Worm (Caenorhabditis elegans) whole organism, L2 larva: ENCODE measurements around the gene W03F9.4.
A peak's percentile ranks its signal among the peaks of the same experiment; 100 is the strongest.

Source experiments
- C34F6.9 ChIP-seq: fragments of 150-350 bp; optimal IDR thresholded peaks from 2 replicates; lab custom pipeline; 2014; ENCODE audit warnings: missing biosample characterization, missing genetic modification characterization
- F13H6.1 ChIP-seq: sonication (generic microtip); optimal IDR thresholded peaks from 2 replicates; lab custom pipeline; 2016; ENCODE audit warnings: missing genetic modification characterization, missing compliant biosample characterization
- R02D3.7 ChIP-seq: fragments of 150-350 bp; optimal IDR thresholded peaks from 2 replicates; lab custom pipeline; 2014; ENCODE audit warnings: missing biosample characterization, missing genetic modification characterization
- alr-1 ChIP-seq: fragments of 150-350 bp; optimal IDR thresholded peaks from 2 replicates; lab custom pipeline; 2014; ENCODE audit warnings: missing biosample characterization, missing genetic modification characterization
- ama-1 ChIP-seq: fragments of 150-350 bp; optimal IDR thresholded peaks from 2 replicates; lab custom pipeline; 2018; ENCODE audit warnings: inconsistent platforms
- ceh-82 ChIP-seq: fragments of 150-350 bp; optimal IDR thresholded peaks from 2 replicates; lab custom pipeline; 2014; ENCODE audit warnings: missing biosample characterization, missing genetic modification characterization
- crh-2 ChIP-seq: sonication (generic microtip); optimal IDR thresholded peaks from 2 replicates; lab custom pipeline; 2017; ENCODE audit warnings: missing biosample characterization, missing genetic modification characterization
- egl-27 ChIP-seq: sonication (generic microtip); optimal IDR thresholded peaks from 3 replicates; lab custom pipeline; 2017; ENCODE audit warnings: missing biosample characterization, missing genetic modification reagents, missing genetic modification characterization
- elt-1 ChIP-seq: fragments of 150-350 bp; optimal IDR thresholded peaks from 2 replicates; lab custom pipeline; 2014; ENCODE audit warnings: missing biosample characterization, missing genetic modification characterization
- elt-3 ChIP-seq: sonication (generic microtip); optimal IDR thresholded peaks from 2 replicates; lab custom pipeline; 2017; ENCODE audit warnings: missing biosample characterization, missing genetic modification characterization
- fos-1 ChIP-seq: fragments of 150-350 bp; optimal IDR thresholded peaks from 2 replicates; lab custom pipeline; 2014; ENCODE audit warnings: missing biosample characterization, missing genetic modification characterization
- gmeb-1 ChIP-seq: fragments of 150-350 bp; optimal IDR thresholded peaks from 2 replicates; lab custom pipeline; 2014; ENCODE audit warnings: missing biosample characterization, missing genetic modification characterization
- lin-11 ChIP-seq: fragments of 150-350 bp; sonication (generic microtip); optimal IDR thresholded peaks from 2 replicates; lab custom pipeline; 2014; ENCODE audit warnings: missing biosample characterization, missing genetic modification characterization, inconsistent platforms, mixed read lengths
- lin-13 ChIP-seq: fragments of 150-350 bp; optimal IDR thresholded peaks from 2 replicates; lab custom pipeline; 2014; ENCODE audit warnings: missing biosample characterization, missing genetic modification reagents, missing genetic modification characterization
- lsy-2 ChIP-seq, 2 experiments: fragments of 150-350 bp in 1 of 2; sonication (generic microtip) in 1 of 2; optimal IDR thresholded peaks; 2 replicates each; lab custom pipeline; 2014 to 2017; ENCODE audit warnings: missing biosample characterization in 2 of 2, missing genetic modification characterization in 2 of 2
- mab-5 ChIP-seq: fragments of 150-350 bp; optimal IDR thresholded peaks from 2 replicates; lab custom pipeline; 2014; ENCODE audit warnings: missing biosample characterization, missing genetic modification characterization
- mdl-1 ChIP-seq, 2 experiments: fragments of 150-350 bp in 1 of 2; sonication (generic microtip) in 1 of 2; optimal IDR thresholded peaks; 2 replicates each; lab custom pipeline; 2017; ENCODE audit warnings: missing biosample characterization in 2 of 2, missing genetic modification characterization in 2 of 2
- nhr-10 ChIP-seq: sonication (generic microtip); optimal IDR thresholded peaks from 2 replicates; lab custom pipeline; 2017; ENCODE audit warnings: missing biosample characterization, missing genetic modification characterization
- nhr-12 ChIP-seq: fragments of 150-350 bp; optimal IDR thresholded peaks from 2 replicates; lab custom pipeline; 2014; ENCODE audit warnings: missing biosample characterization, missing genetic modification characterization
- nhr-129 ChIP-seq: fragments of 150-350 bp; optimal IDR thresholded peaks from 2 replicates; lab custom pipeline; 2014; ENCODE audit warnings: missing biosample characterization, missing genetic modification characterization
- nhr-21 ChIP-seq: fragments of 150-350 bp; optimal IDR thresholded peaks from 2 replicates; lab custom pipeline; 2014; ENCODE audit warnings: missing biosample characterization, missing genetic modification characterization
- nhr-23 ChIP-seq: fragments of 150-350 bp; optimal IDR thresholded peaks from 2 replicates; lab custom pipeline; 2014; ENCODE audit warnings: missing biosample characterization, missing genetic modification reagents, missing genetic modification characterization
- nhr-237 ChIP-seq: fragments of 150-350 bp; optimal IDR thresholded peaks from 2 replicates; lab custom pipeline; 2014; ENCODE audit warnings: missing biosample characterization, missing genetic modification characterization
- nhr-25 ChIP-seq: fragments of 150-350 bp; sonication (generic microtip); optimal IDR thresholded peaks from 3 replicates; lab custom pipeline; 2014; ENCODE audit warnings: missing biosample characterization, missing genetic modification characterization
- nhr-77 ChIP-seq: fragments of 150-350 bp; optimal IDR thresholded peaks from 2 replicates; lab custom pipeline; 2014; ENCODE audit warnings: missing biosample characterization, missing genetic modification characterization
- sem-4 ChIP-seq: fragments of 150-350 bp; optimal IDR thresholded peaks from 2 replicates; lab custom pipeline; 2014; ENCODE audit warnings: missing biosample characterization, missing genetic modification reagents, missing genetic modification characterization
- skn-1 ChIP-seq: sonication (generic microtip); optimal IDR thresholded peaks from 2 replicates; lab custom pipeline; 2017; ENCODE audit warnings: missing biosample characterization, missing genetic modification characterization
- sma-3 ChIP-seq: sonication (generic microtip); optimal IDR thresholded peaks from 2 replicates; lab custom pipeline; 2016; ENCODE audit warnings: missing genetic modification reagents, missing genetic modification characterization, missing compliant biosample characterization
- sma-9 ChIP-seq, 2 experiments: fragments of 150-350 bp in 1 of 2; sonication (generic microtip) in 1 of 2; optimal IDR thresholded peaks; 2 replicates each; lab custom pipeline; 2014 to 2016; ENCODE audit warnings: missing genetic modification characterization in 2 of 2, mild to moderate bottlenecking in 1 of 2, missing biosample characterization in 1 of 2, missing compliant biosample characterization in 1 of 2, missing genetic modification reagents in 1 of 2, moderate library complexity in 1 of 2
- snpc-4 ChIP-seq: fragments of 150-350 bp; optimal IDR thresholded peaks from 2 replicates; lab custom pipeline; 2014; ENCODE audit warnings: missing biosample characterization, missing genetic modification characterization
- unc-55 ChIP-seq: fragments of 150-350 bp; sonication (generic microtip); optimal IDR thresholded peaks from 3 replicates; lab custom pipeline; 2014; ENCODE audit warnings: missing biosample characterization, missing genetic modification reagents, missing genetic modification characterization
- unc-62 ChIP-seq: fragments of 150-350 bp; optimal IDR thresholded peaks from 2 replicates; lab custom pipeline; 2014; ENCODE audit warnings: missing biosample characterization, missing genetic modification reagents, missing genetic modification characterization
- zag-1 ChIP-seq: fragments of 150-350 bp; optimal IDR thresholded peaks from 2 replicates; lab custom pipeline; 2014; ENCODE audit warnings: missing biosample characterization, missing genetic modification characterization
- ztf-1 ChIP-seq: fragments of 200-800 bp; sonication (Bioruptor generic); conservative IDR thresholded peaks from 2 replicates; pipeline ENCODE4 v1.3.6; 2022; ENCODE audit warnings: missing genetic modification characterization, missing compliant biosample characterization
- ztf-11 ChIP-seq: sonication (generic microtip); optimal IDR thresholded peaks from 2 replicates; lab custom pipeline; 2017; ENCODE audit warnings: missing biosample characterization, missing genetic modification characterization
- ztf-4 ChIP-seq: fragments of 150-350 bp; optimal IDR thresholded peaks from 2 replicates; lab custom pipeline; 2014; ENCODE audit warnings: missing biosample characterization, missing genetic modification characterization

The W03F9.4 gene

DNA sequence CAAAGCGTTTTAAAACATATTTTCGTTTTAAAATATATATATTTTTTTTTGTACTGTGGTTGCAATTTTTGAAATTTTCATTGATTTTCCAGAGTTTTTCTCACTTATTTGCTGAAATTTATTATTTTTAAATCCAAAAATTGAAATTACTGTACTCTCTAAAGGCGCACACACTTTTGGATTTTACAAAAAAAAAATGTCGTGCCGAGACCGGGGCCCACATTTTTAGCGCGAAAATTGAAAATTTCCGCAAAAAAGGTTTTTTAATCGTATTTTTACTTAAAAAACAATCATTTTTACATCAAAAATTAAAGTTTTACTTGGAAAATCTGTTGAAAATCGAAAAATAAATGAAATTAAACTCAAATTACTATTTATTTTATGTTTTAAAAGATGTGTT is 33.9 kb upstream of the W03F9.4 start:
- TF ChIP-seq snpc-4 (tag; lab: Kevin White, UChicago), result no peak
- no peak for TF ChIP-seq nhr-23 (tag; lab: Kevin White, UChicago)
- TF ChIP-seq C34F6.9 (tag; lab: Kevin White, UChicago), result no peak
- no peak for TF ChIP-seq ztf-4
- TF ChIP-seq unc-62, result no peak
- TF ChIP-seq, all 48 proteins: peak for 0

- no peak for TF ChIP-seq ceh-82
- peak; percentile 36 for TF ChIP-seq nhr-21 (tag; lab: Kevin White, UChicago)
- TF ChIP-seq lin-11, result peak; percentile 19
- TF ChIP-seq F13H6.1 (tag; lab: Kevin White, UChicago), result peak; percentile 56
- peak; percentile 65 for TF ChIP-seq unc-55 (GFP tag; lab: Kevin White, UChicago)
- TF ChIP-seq nhr-25 (tag; lab: Kevin White, UChicago), result peak; percentile 61
- peak; percentile 28 for TF ChIP-seq mab-5 (tag; lab: Kevin White, UChicago)
- peak; percentile 73 for TF ChIP-seq C34F6.9 (tag; lab: Kevin White, UChicago)
- TF ChIP-seq ztf-4, result peak; percentile 3
- no peak for TF ChIP-seq sem-4 (tag; lab: Kevin White, UChicago)
- TF ChIP-seq egl-27 (tag; lab: Kevin White, UChicago), result peak; percentile 42
- TF ChIP-seq ztf-1 (GFP tag; lab: Robert Waterston, UW), result no peak
- peak; percentile 39 for TF ChIP-seq nhr-10 (tag; lab: Kevin White, UChicago)
- peak; percentile 24 for TF ChIP-seq nhr-129 (tag; lab: Kevin White, UChicago)
- no peak for TF ChIP-seq elt-1 (tag; lab: Kevin White, UChicago)
- TF ChIP-seq zag-1 (tag; lab: Kevin White, UChicago), result no peak
- peak; percentile 74 to 84 for TF ChIP-seq lsy-2 (tag; optimal IDR thresholded peaks at IDR 0.05; lab: Kevin White, UChicago)
- peak; percentile 15 for TF ChIP-seq fos-1 (tag; lab: Kevin White, UChicago)
- TF ChIP-seq gmeb-1 (tag; lab: Kevin White, UChicago), result peak; percentile 79
- TF ChIP-seq R02D3.7 (tag; lab: Kevin White, UChicago), result no peak
- peak; percentile 72 for TF ChIP-seq crh-2 (tag; lab: Kevin White, UChicago)
- peak; percentile 39 for TF ChIP-seq sma-3
- peak; percentile 48 for TF ChIP-seq lin-13 (GFP tag; lab: Kevin White, UChicago)
These were observed 25.8 kb upstream of the W03F9.4 start, which contains the start of gene cul-3 for ce11 chrV:176870-177467. Gene cul-3 (plus strand): TSS chrV:177417.

ce11 chrV:174520-174919 is 23.3 kb upstream of the W03F9.4 start:
- TF ChIP-seq nhr-25 (tag; lab: Kevin White, UChicago), result no peak
- no peak for TF ChIP-seq nhr-10 (tag; lab: Kevin White, UChicago)
- no peak for TF ChIP-seq unc-55 (GFP tag; lab: Kevin White, UChicago)

DNA sequence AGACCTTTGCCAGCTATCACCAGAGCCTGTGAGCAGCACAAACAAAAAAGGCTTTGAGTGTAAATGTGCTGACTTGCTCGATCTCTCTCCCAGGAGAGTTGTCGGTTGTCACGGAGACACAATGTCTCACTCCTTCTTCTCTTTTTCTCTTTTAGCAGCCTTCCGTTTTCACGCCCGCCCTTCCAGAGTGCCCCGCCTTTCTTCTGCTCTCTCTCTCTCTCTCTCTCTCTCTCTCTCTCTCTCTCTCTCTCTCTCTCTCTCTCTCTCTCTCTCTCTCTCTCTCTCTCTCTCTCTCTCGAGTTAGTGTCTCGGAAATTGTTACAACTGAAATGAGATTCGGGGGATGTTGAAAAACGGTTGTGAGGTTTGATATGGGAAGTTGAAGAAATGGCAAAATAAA is 22.2 kb upstream of the W03F9.4 start:
- TF ChIP-seq nhr-77, result no peak
- no peak for TF ChIP-seq unc-62
- TF ChIP-seq nhr-10 (tag; lab: Kevin White, UChicago), result no peak
- no peak for TF ChIP-seq elt-3
- no peak for TF ChIP-seq ama-1 (lab: Kevin White, UChicago)
- no peak for TF ChIP-seq nhr-12 (tag; lab: Kevin White, UChicago)
- no peak for TF ChIP-seq sma-9 (GFP tag; optimal IDR thresholded peaks at IDR 0.05; lab: Kevin White, UChicago)
- TF ChIP-seq sma-9 (tag; optimal IDR thresholded peaks at IDR 0.05; lab: Kevin White, UChicago), result no peak
- TF ChIP-seq lsy-2 (tag; optimal IDR thresholded peaks at IDR 0.05; lab: Kevin White, UChicago), result no peak
- TF ChIP-seq mdl-1 (tag; optimal IDR thresholded peaks at IDR 0.05; lab: Kevin White, UChicago), result no peak
- no peak for TF ChIP-seq sem-4 (tag; lab: Kevin White, UChicago)
- no peak for TF ChIP-seq fos-1 (tag; lab: Kevin White, UChicago)
- TF ChIP-seq nhr-237, result no peak

ce11 chrV:172110-172509 is 20.9 kb upstream of the W03F9.4 start, which contains the start of gene cfap-36:
Gene cfap-36 (minus strand): TSS chrV:172210.
- TF ChIP-seq gmeb-1 (tag; lab: Kevin White, UChicago), result no peak
- TF ChIP-seq fos-1 (tag; lab: Kevin White, UChicago), result no peak
- no peak for TF ChIP-seq alr-1 (tag; lab: Kevin White, UChicago)
- TF ChIP-seq skn-1 (tag; lab: Kevin White, UChicago), result no peak
- no peak for TF ChIP-seq ztf-1 (GFP tag; lab: Robert Waterston, UW)
- no peak for TF ChIP-seq nhr-21 (tag; lab: Kevin White, UChicago)
- TF ChIP-seq ztf-11 (tag; lab: Kevin White, UChicago), result no peak
